Worm (Caenorhabditis elegans): ENCODE data around the gene set-16.

ce11 chrIII:13669519-13669918, 25.8 kb downstream of the set-16 start:
- TF ChIP-seq nhr-77 (tag; optimal IDR thresholded peaks at IDR 0.05) = no peak
- no peak for TF ChIP-seq unc-62 (GFP tag; optimal IDR thresholded peaks at IDR 0.05)
- TF ChIP-seq aly-2 (tag; optimal IDR thresholded peaks at IDR 0.05) = no peak
- TF ChIP-seq tbx-2 (tag; optimal IDR thresholded peaks at IDR 0.05) = no peak
- no peak for TF ChIP-seq skn-1 (tag; optimal IDR thresholded peaks at IDR 0.05)
- TF ChIP-seq nfya-1 (tag; optimal IDR thresholded peaks at IDR 0.05; ENCODE audit: insufficient read depth) = no peak
- TF ChIP-seq ceh-16 (tag; optimal IDR thresholded peaks at IDR 0.05) = no peak
- TF ChIP-seq jun-1 (tag; optimal IDR thresholded peaks at IDR 0.05) = no peak
- TF ChIP-seq ZK546.5 (tag; optimal IDR thresholded peaks at IDR 0.05) = no peak
- TF ChIP-seq fkh-2 (tag; optimal IDR thresholded peaks at IDR 0.05) = no peak
- TF ChIP-seq sea-2 (GFP tag; optimal IDR thresholded peaks at IDR 0.05) = no peak
- no peak for TF ChIP-seq daf-12 (tag; optimal IDR thresholded peaks at IDR 0.05)
